Worm (Caenorhabditis elegans): Measurements from ENCODE around the gene srh-48.

DNA sequence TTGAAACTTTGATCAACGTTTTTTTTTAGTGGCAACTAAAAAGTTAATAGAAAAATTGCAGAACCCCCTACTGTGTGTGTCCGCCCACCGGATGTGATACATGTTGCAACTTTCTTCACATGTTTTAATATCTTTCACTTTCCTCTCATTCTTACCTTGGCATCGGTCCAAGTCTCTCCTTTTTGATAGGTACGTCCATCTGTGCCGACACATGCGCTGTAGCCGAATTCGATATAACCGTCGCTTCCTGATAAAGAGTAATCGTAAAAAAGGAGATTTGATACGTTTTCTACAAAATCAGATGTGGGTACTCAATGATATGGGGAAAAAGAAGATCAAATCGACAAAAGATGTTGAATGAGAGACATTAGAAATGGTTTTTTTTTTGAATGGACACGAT is 34.8 kb upstream of the srh-48 start:
- TF ChIP-seq ama-1 (optimal IDR thresholded peaks at IDR 0.05) (no peak), ets-7 (tag; optimal IDR thresholded peaks at IDR 0.05) (no peak), flt-1 (GFP tag; IDR thresholded peaks at IDR 0.05) (no peak), F13C5.2 (tag; optimal IDR thresholded peaks at IDR 0.05) (no peak)

Data from whole organism, early embryonic.